Worm (Caenorhabditis elegans): ENCODE data around the gene sago-1.

The sago-1 gene

ce11 chrV:6276205-6276604 lies 27.4 kb upstream of the sago-1 start, which contains the start of gene F31F7.1 (continued):
- 0 out of 2 replicates have a peak, but pooled peaks have one; percentile 15 for TF ChIP-seq pha-4 (GFP tag; IDR thresholded peaks at IDR 0.05)
- no peak for TF ChIP-seq pha-4 (tag; optimal IDR thresholded peaks at IDR 0.05)
- TF ChIP-seq lir-3 (tag; optimal IDR thresholded peaks at IDR 0.05): no peak
- no peak for TF ChIP-seq unc-39 (tag; optimal IDR thresholded peaks at IDR 0.05)
- no peak for TF ChIP-seq Y75B8A.6 (GFP tag; IDR thresholded peaks at IDR 0.05)
- peak; percentile 32 to 56 for TF ChIP-seq lsy-2 (tag; optimal IDR thresholded peaks at IDR 0.05)
- no peak for TF ChIP-seq snpc-1.2 (GFP tag; IDR thresholded peaks at IDR 0.05)
- TF ChIP-seq daf-16 (GFP tag; optimal IDR thresholded peaks at IDR 0.05): peak in 1 of 2 experiments; percentile 48
- peak; percentile 98 for TF ChIP-seq daf-16 (tag; optimal IDR thresholded peaks at IDR 0.05)
- TF ChIP-seq hlh-11 (tag; optimal IDR thresholded peaks at IDR 0.05): peak; percentile 93
- TF ChIP-seq lin-38 (GFP tag; IDR thresholded peaks at IDR 0.05): no peak
- peak; percentile 92 for TF ChIP-seq nhr-10 (tag; optimal IDR thresholded peaks at IDR 0.05)
- no peak for TF ChIP-seq ces-1 (GFP tag; optimal IDR thresholded peaks at IDR 0.05)
- no peak for TF ChIP-seq hmg-1.1 (GFP tag; IDR thresholded peaks at IDR 0.05)
- no peak for TF ChIP-seq spr-1 (tag; optimal IDR thresholded peaks at IDR 0.05)
- no peak for TF ChIP-seq gei-8 (GFP tag; optimal IDR thresholded peaks at IDR 0.05)
- no peak for TF ChIP-seq egl-43 (GFP tag; IDR thresholded peaks at IDR 0.05)
- no peak for TF ChIP-seq ZK546.5 (tag; optimal IDR thresholded peaks at IDR 0.05)
- no peak for TF ChIP-seq madf-9 (GFP tag; conservative IDR thresholded peaks at IDR 0.05)
- peak; percentile 92 for TF ChIP-seq nhr-77 (tag; optimal IDR thresholded peaks at IDR 0.05)
- peak; percentile 59 for TF ChIP-seq lin-1 (GFP tag; IDR thresholded peaks at IDR 0.05)
- TF ChIP-seq rbr-2 (tag; optimal IDR thresholded peaks at IDR 0.05): no peak
- TF ChIP-seq aha-1 (tag): peak; percentile 93
- TF ChIP-seq F10B5.3 (tag; optimal IDR thresholded peaks at IDR 0.05): no peak
- no peak for TF ChIP-seq dpl-1 (GFP tag; optimal IDR thresholded peaks at IDR 0.05)
- TF ChIP-seq mes-2 (tag; optimal IDR thresholded peaks at IDR 0.05; ENCODE audit: poor library complexity, severe bottlenecking): peak; percentile 31
- TF ChIP-seq ceh-62 (tag; optimal IDR thresholded peaks at IDR 0.05): no peak
- no peak for TF ChIP-seq spr-3 (GFP tag; optimal IDR thresholded peaks at IDR 0.05)
- peak; percentile 95 for TF ChIP-seq ama-1 (optimal IDR thresholded peaks at IDR 0.05)
- peak; percentile 1 for TF ChIP-seq nhr-11 (tag; optimal IDR thresholded peaks at IDR 0.05)
- TF ChIP-seq dmd-6 (GFP tag; IDR thresholded peaks at IDR 0.05): peak; percentile 94
- TF ChIP-seq nhr-28 (tag; optimal IDR thresholded peaks at IDR 0.05): peak; percentile 93
- no peak for TF ChIP-seq jun-1 (tag; optimal IDR thresholded peaks at IDR 0.05)
- peak; percentile 1 for TF ChIP-seq lin-13 (GFP tag; optimal IDR thresholded peaks at IDR 0.05)
- no peak for TF ChIP-seq zip-11 (GFP tag; IDR thresholded peaks at IDR 0.05)
- TF ChIP-seq tra-1 (GFP tag; IDR thresholded peaks at IDR 0.05): peak; percentile 45; the same call in 1 of the 2 replicates
- TF ChIP-seq snpc-4 (tag; optimal IDR thresholded peaks at IDR 0.05): no peak
- no peak for TF ChIP-seq lin-39 (tag; optimal IDR thresholded peaks at IDR 0.05)
- TF ChIP-seq fkh-10 (GFP tag; optimal IDR thresholded peaks at IDR 0.05): no peak

ce11 chrV:6277178-6277834 lies 26.3 kb upstream of the sago-1 start:
- TF ChIP-seq T26A8.4 (GFP tag; IDR thresholded peaks at IDR 0.05) (no peak), mes-2 (tag; optimal IDR thresholded peaks at IDR 0.05; ENCODE audit: poor library complexity, severe bottlenecking) (no peak), mdt-29 (GFP tag; IDR thresholded peaks at IDR 0.05) (no peak), aly-2 (tag; optimal IDR thresholded peaks at IDR 0.05) (no peak), spr-1 (tag; optimal IDR thresholded peaks at IDR 0.05) (no peak), daf-12 (tag; optimal IDR thresholded peaks at IDR 0.05) (no peak), zip-2 (tag; optimal IDR thresholded peaks at IDR 0.05) (no peak), mep-1 (tag; optimal IDR thresholded peaks at IDR 0.05) (peak; percentile 21), nhr-76 (tag; optimal IDR thresholded peaks at IDR 0.05) (no peak), hlh-11 (tag; optimal IDR thresholded peaks at IDR 0.05) (peak; percentile 17), saeg-2 (GFP tag; IDR thresholded peaks at IDR 0.05) (no peak), zip-11 (GFP tag; IDR thresholded peaks at IDR 0.05) (no peak), aha-1 (tag) (peak; percentile 91), unc-130 (GFP tag; optimal IDR thresholded peaks at IDR 0.05) (no peak), duxl-1 (tag; optimal IDR thresholded peaks at IDR 0.05; ENCODE audit: poor library complexity) (no peak), unc-62 (GFP tag; optimal IDR thresholded peaks at IDR 0.05 in 1 of 2) (peak in 1 of 2 experiments; percentile 86), unc-62 (tag; optimal IDR thresholded peaks at IDR 0.05) (no peak), hlh-30 (tag; optimal IDR thresholded peaks at IDR 0.05; ENCODE audit: insufficient read depth) (peak; percentile 59), mxl-3 (GFP tag; optimal IDR thresholded peaks at IDR 0.05) (peak; percentile 23)

Measured in whole organism, L4 larva.